Fruit fly (Drosophila melanogaster) whole organism, embryonic: ENCODE measurements around the gene PCNA2.

ENCODE experiments used
- Abd-B ChIP-seq: fragments of 200-800 bp; sonication (Bioruptor generic); optimal IDR thresholded peaks from 2 replicates; lab custom pipeline; 2018; ENCODE audit warnings: missing biosample characterization, mild to moderate bottlenecking, missing genetic modification characterization, moderate library complexity
- Ada2b ChIP-seq: fragments of 200-800 bp; sonication (Bioruptor generic); IDR thresholded peaks from 2 replicates; pipeline ENCODE4 v1.3.6; 2022; ENCODE audit warnings: missing biosample characterization, missing genetic modification characterization
- Adf1 ChIP-seq: fragments of 200-800 bp; sonication (Bioruptor generic); IDR thresholded peaks from 2 replicates; pipeline ENCODE4 v1.3.6; 2022; ENCODE audit warnings: missing biosample characterization, missing genetic modification characterization
- Atf3 ChIP-seq: fragments of 200-800 bp; sonication (Bioruptor generic); optimal IDR thresholded peaks from 3 replicates; lab custom pipeline; 2016; ENCODE audit warnings: missing biosample characterization, missing genetic modification characterization
- B-H1 ChIP-seq: fragments of 200-800 bp; sonication (Bioruptor generic); IDR thresholded peaks from 3 replicates; pipeline ENCODE4 v1.3.6; 2022; ENCODE audit warnings: missing biosample characterization, missing genetic modification characterization
- CG12071 ChIP-seq: fragments of 200-800 bp; sonication (Bioruptor generic); optimal IDR thresholded peaks from 3 replicates; lab custom pipeline; 2018; ENCODE audit warnings: missing biosample characterization, mild to moderate bottlenecking, missing genetic modification characterization
- CG12219 ChIP-seq: fragments of 200-800 bp; sonication (Bioruptor generic); optimal IDR thresholded peaks from 3 replicates; lab custom pipeline; 2018; ENCODE audit warnings: missing biosample characterization, mild to moderate bottlenecking, missing genetic modification characterization
- CG12769 ChIP-seq: fragments of 200-800 bp; sonication (Bioruptor generic); optimal IDR thresholded peaks from 2 replicates; lab custom pipeline; 2019; ENCODE audit warnings: missing biosample characterization, mild to moderate bottlenecking, missing genetic modification characterization, moderate library complexity
- CG14710 ChIP-seq: fragments of 200-800 bp; sonication (Bioruptor generic); optimal IDR thresholded peaks from 3 replicates; lab custom pipeline; 2019; ENCODE audit warnings: missing biosample characterization, mild to moderate bottlenecking, missing genetic modification characterization, moderate library complexity
- CG1792 ChIP-seq: fragments of 200-800 bp; sonication (Bioruptor generic); optimal IDR thresholded peaks from 2 replicates; lab custom pipeline; 2016; ENCODE audit warnings: missing biosample characterization, missing genetic modification characterization
- CG2120 ChIP-seq: fragments of 200-800 bp; sonication (Bioruptor generic); optimal IDR thresholded peaks from 3 replicates; lab custom pipeline; 2016; ENCODE audit warnings: missing biosample characterization, missing genetic modification characterization
- CG2199 ChIP-seq: fragments of 200-800 bp; sonication (Bioruptor generic); IDR thresholded peaks from 3 replicates; pipeline ENCODE4 v1.3.6; 2022; ENCODE audit warnings: missing biosample characterization, missing genetic modification characterization
- CG3163 ChIP-seq: fragments of 200-800 bp; sonication (Bioruptor generic); optimal IDR thresholded peaks from 3 replicates; lab custom pipeline; 2016; ENCODE audit warnings: missing biosample characterization, missing genetic modification characterization
- CG3995 ChIP-seq: fragments of 200-800 bp; sonication (Bioruptor generic); optimal IDR thresholded peaks from 3 replicates; lab custom pipeline; 2016; ENCODE audit warnings: missing biosample characterization, missing genetic modification characterization
- CG42726 ChIP-seq: fragments of 200-800 bp; sonication (Bioruptor generic); IDR thresholded peaks from 2 replicates; pipeline ENCODE4 v1.3.6; 2022; ENCODE audit warnings: missing biosample characterization, missing genetic modification characterization; ENCODE audit not compliant: partially characterized antibody
- CG43689 ChIP-seq: fragments of 200-800 bp; sonication (Bioruptor generic); IDR thresholded peaks from 2 replicates; pipeline ENCODE4 v1.3.6; 2022; ENCODE audit warnings: missing biosample characterization, missing genetic modification characterization
- CG4404 ChIP-seq: fragments of 200-800 bp; sonication (Bioruptor generic); IDR thresholded peaks from 2 replicates; pipeline ENCODE4 v1.3.6; 2022; ENCODE audit warnings: missing biosample characterization, missing genetic modification characterization
- CG4730 ChIP-seq: fragments of 200-800 bp; sonication (Bioruptor generic); IDR thresholded peaks from 2 replicates; pipeline ENCODE4 v1.3.6; 2022; ENCODE audit warnings: missing biosample characterization, missing genetic modification characterization
- CG9817 ChIP-seq: fragments of 200-800 bp; sonication (Bioruptor generic); optimal IDR thresholded peaks from 2 replicates; lab custom pipeline; 2018; ENCODE audit warnings: missing biosample characterization, mild to moderate bottlenecking, missing genetic modification characterization, moderate library complexity
- CG9876 ChIP-seq: fragments of 200-800 bp; sonication (Bioruptor generic); optimal IDR thresholded peaks from 2 replicates; lab custom pipeline; 2016; ENCODE audit warnings: missing biosample characterization, missing genetic modification characterization
- Dip3 ChIP-seq: fragments of 200-800 bp; sonication (Bioruptor generic); optimal IDR thresholded peaks from 3 replicates; lab custom pipeline; 2016; ENCODE audit warnings: missing biosample characterization, missing genetic modification characterization
- E2f1 ChIP-seq: fragments of 200-800 bp; sonication (Bioruptor generic); IDR thresholded peaks from 2 replicates; pipeline ENCODE4 v1.3.6; 2022; ENCODE audit warnings: missing biosample characterization, missing genetic modification characterization
- Gug ChIP-seq: fragments of 200-800 bp; sonication (Bioruptor generic); IDR thresholded peaks from 4 replicates; pipeline ENCODE4 v1.3.6; 2022; ENCODE audit warnings: missing biosample characterization, missing genetic modification characterization
- H2.0 ChIP-seq: fragments of 200-800 bp; sonication (Bioruptor generic); IDR thresholded peaks from 2 replicates; pipeline ENCODE4 v1.3.6; 2022; ENCODE audit warnings: missing biosample characterization, missing genetic modification characterization
- Hmx ChIP-seq: fragments of 200-800 bp; sonication (Bioruptor generic); optimal IDR thresholded peaks from 2 replicates; lab custom pipeline; 2016; ENCODE audit warnings: missing biosample characterization, missing genetic modification characterization
- Lpt ChIP-seq: fragments of >200 bp; optimal IDR thresholded peaks from 2 replicates; lab custom pipeline; 2018; ENCODE audit warnings: missing biosample characterization, missing genetic modification characterization
- Med ChIP-seq: fragments of 200-800 bp; sonication (Bioruptor generic); peaks from one replicate; lab custom pipeline; 2016; ENCODE audit warnings: missing biosample characterization, missing genetic modification characterization, mild to moderate bottlenecking, inconsistent platforms, moderate library complexity
- Myb ChIP-seq: fragments of 200-800 bp; sonication (Bioruptor generic); optimal IDR thresholded peaks from 2 replicates; lab custom pipeline; 2016; ENCODE audit warnings: missing biosample characterization, missing genetic modification characterization
- Nf-YA ChIP-seq: fragments of 200-800 bp; sonication (Bioruptor generic); IDR thresholded peaks from 2 replicates; pipeline ENCODE4 v1.3.6; 2022; ENCODE audit warnings: missing biosample characterization, missing genetic modification characterization
- Ssrp ChIP-seq: fragments of 200-800 bp; sonication (Bioruptor generic); optimal IDR thresholded peaks from 2 replicates; lab custom pipeline; 2018; ENCODE audit warnings: missing biosample characterization, mild to moderate bottlenecking, missing genetic modification characterization, moderate library complexity
- ato ChIP-seq: fragments of 200-800 bp; sonication (Bioruptor generic); IDR thresholded peaks from 2 replicates; pipeline ENCODE4 v1.3.6; 2022; ENCODE audit warnings: missing biosample characterization, missing genetic modification characterization; ENCODE audit not compliant: partially characterized antibody
- btn ChIP-seq: fragments of 200-800 bp; sonication (Bioruptor generic); optimal IDR thresholded peaks from 2 replicates; lab custom pipeline; 2016; ENCODE audit warnings: missing biosample characterization, missing genetic modification characterization
- caup ChIP-seq: fragments of 200-800 bp; sonication (Bioruptor generic); optimal IDR thresholded peaks from 3 replicates; lab custom pipeline; 2017; ENCODE audit warnings: missing biosample characterization, mild to moderate bottlenecking, missing genetic modification characterization, moderate library complexity; ENCODE audit not compliant: severe bottlenecking
- crol ChIP-seq: fragments of 200-800 bp; sonication (Bioruptor generic); IDR thresholded peaks from 2 replicates; pipeline ENCODE4 v1.3.6; 2022; ENCODE audit warnings: missing biosample characterization, missing genetic modification characterization
- disco-r ChIP-seq: fragments of 200-800 bp; sonication (Bioruptor generic); optimal IDR thresholded peaks from 2 replicates; lab custom pipeline; 2016; ENCODE audit warnings: missing biosample characterization, missing genetic modification characterization
- exex ChIP-seq: fragments of 200-800 bp; sonication (Bioruptor generic); optimal IDR thresholded peaks from 4 replicates; lab custom pipeline; 2018; ENCODE audit warnings: missing biosample characterization, mild to moderate bottlenecking, missing genetic modification characterization, moderate library complexity
- gem ChIP-seq: fragments of 200-800 bp; sonication (Bioruptor generic); optimal IDR thresholded peaks from 2 replicates; lab custom pipeline; 2019; ENCODE audit warnings: missing biosample characterization, mild to moderate bottlenecking, missing genetic modification characterization, moderate library complexity
- insv ChIP-seq, 2 experiments: fragments of 200-800 bp; sonication (Bioruptor generic); optimal IDR thresholded peaks; 3 replicates each; lab custom pipeline; 2016 to 2018; ENCODE audit warnings: missing biosample characterization in 2 of 2, missing genetic modification characterization in 2 of 2
- jumu ChIP-seq: fragments of 200-800 bp; sonication (Bioruptor generic); optimal IDR thresholded peaks from 3 replicates; lab custom pipeline; 2016; ENCODE audit warnings: missing biosample characterization, missing genetic modification characterization
- kay ChIP-seq: fragments of 200-800 bp; sonication (Bioruptor generic); optimal IDR thresholded peaks from 2 replicates; lab custom pipeline; 2016; ENCODE audit warnings: missing biosample characterization, missing genetic modification characterization
- klu ChIP-seq: fragments of 200-800 bp; sonication (Bioruptor generic); IDR thresholded peaks from 2 replicates; pipeline ENCODE4 v1.3.6; 2022; ENCODE audit warnings: missing biosample characterization, missing genetic modification characterization
- lmd ChIP-seq: fragments of 200-800 bp; sonication (Bioruptor generic); IDR thresholded peaks from 2 replicates; pipeline ENCODE4 v1.3.6; 2022; ENCODE audit warnings: missing biosample characterization, missing genetic modification characterization
- repo ChIP-seq: fragments of 200-800 bp; sonication (Bioruptor generic); optimal IDR thresholded peaks from 2 replicates; lab custom pipeline; 2016; ENCODE audit warnings: missing biosample characterization, missing genetic modification characterization
- run ChIP-seq: fragments of 200-800 bp; sonication (Bioruptor generic); optimal IDR thresholded peaks from 3 replicates; lab custom pipeline; 2018; ENCODE audit warnings: missing biosample characterization, mild to moderate bottlenecking, missing genetic modification characterization
- slbo ChIP-seq: fragments of 200-800 bp; sonication (Bioruptor generic); IDR thresholded peaks from 2 replicates; pipeline ENCODE4 v1.3.6; 2022; ENCODE audit warnings: missing biosample characterization, missing genetic modification characterization
- sna ChIP-seq: fragments of 200-800 bp; sonication (Bioruptor generic); IDR thresholded peaks from 2 replicates; pipeline ENCODE4 v1.3.6; 2022; ENCODE audit warnings: missing biosample characterization, missing genetic modification characterization; ENCODE audit not compliant: partially characterized antibody
- tna ChIP-seq: fragments of 200-800 bp; sonication (Bioruptor generic); IDR thresholded peaks from 2 replicates; pipeline ENCODE4 v1.3.6; 2022; ENCODE audit warnings: missing biosample characterization, missing genetic modification characterization; ENCODE audit not compliant: partially characterized antibody
- zfh1 ChIP-seq: fragments of 200-800 bp; sonication (Bioruptor generic); IDR thresholded peaks from 3 replicates; pipeline ENCODE4 v1.3.6; 2022; ENCODE audit warnings: missing biosample characterization, missing genetic modification characterization
- zfh2 ChIP-seq: fragments of 200-800 bp; sonication (Bioruptor generic); optimal IDR thresholded peaks from 2 replicates; lab custom pipeline; 2016; ENCODE audit warnings: missing biosample characterization, missing genetic modification characterization

PCNA2 gene

dm6 chr2L:19586436-19587333, 2.9 kb upstream of the PCNA2 start, which contains the start of gene Lar (continued):
- TF ChIP-seq Gug (GFP tag; lab: Robert Waterston, UW) (peak; percentile 47; the same call in 2 of the 4 replicates), H2.0 (GFP tag; lab: Robert Waterston, UW) (peak; percentile 53; the same call in 1 of the 2 replicates), zfh2 (GFP tag; lab: Kevin White, UChicago) (peak; percentile 68), CG43689 (GFP tag; lab: Robert Waterston, UW) (no peak), Med (GFP tag; lab: Kevin White, UChicago) (peak; percentile 93), CG2120 (peak; percentile 86), disco-r (no peak), Myb (GFP tag; lab: Kevin White, UChicago) (peak; percentile 77), kay (GFP tag; lab: Kevin White, UChicago) (peak; percentile 39), slbo (peak; percentile 78), caup (GFP tag; lab: Kevin White, UChicago) (peak; percentile 57), exex (tag; lab: Kevin White, UChicago) (no peak), Ada2b (GFP tag; lab: Robert Waterston, UW) (0 out of 2 replicates have a peak, but pooled peaks have one; percentile 24), Abd-B (GFP tag; lab: Kevin White, UChicago) (no peak), Adf1 (GFP tag; lab: Robert Waterston, UW) (no peak), sna (0 out of 2 replicates have a peak, but pooled peaks have one; percentile 14), CG12769 (tag; lab: Kevin White, UChicago) (peak; percentile 40), CG12219 (GFP tag; lab: Kevin White, UChicago) (peak; percentile 46), Dip3 (GFP tag; lab: Kevin White, UChicago) (peak; percentile 16), gem (tag; lab: Kevin White, UChicago) (peak; percentile 68), CG3163 (GFP tag; lab: Kevin White, UChicago) (peak; percentile 46), CG4404 (GFP tag; lab: Robert Waterston, UW) (0 out of 2 replicates have a peak, but pooled peaks have one; percentile 20), E2f1 (peak; percentile 47; the same call in 1 of the 2 replicates), CG42726 (GFP tag; lab: Robert Waterston, UW) (no peak), Hmx (GFP tag; lab: Kevin White, UChicago) (peak; percentile 42), tna (GFP tag; lab: Robert Waterston, UW) (no peak), CG12071 (GFP tag; lab: Kevin White, UChicago) (no peak), CG14710 (tag; lab: Kevin White, UChicago) (peak; percentile 71), ato (GFP tag; lab: Robert Waterston, UW) (no peak), run (tag; lab: Kevin White, UChicago) (no peak), repo (GFP tag; lab: Kevin White, UChicago) (peak; percentile 11), CG9817 (tag; lab: Kevin White, UChicago) (peak; percentile 60), B-H1 (peak; percentile 19; the same call in 1 of the 3 replicates), klu (no peak), Atf3 (no peak), CG2199 (GFP tag; lab: Robert Waterston, UW) (no peak), CG3995 (GFP tag; lab: Kevin White, UChicago) (peak; percentile 96), Lpt (GFP tag; lab: Kevin White, UChicago) (no peak), lmd (peak; percentile 50; the same call in 1 of the 2 replicates), CG4730 (GFP tag; lab: Robert Waterston, UW) (0 out of 2 replicates have a peak, but pooled peaks have one; percentile 9), crol (GFP tag; lab: Robert Waterston, UW) (no peak), Nf-YA (0 out of 2 replicates have a peak, but pooled peaks have one; percentile 32), insv (GFP tag; optimal IDR thresholded peaks at IDR 0.05; lab: Kevin White, UChicago) (peak in 1 of 2 experiments; percentile 36), CG9876 (GFP tag; lab: Kevin White, UChicago) (peak; percentile 10), btn (peak; percentile 9), Ssrp (tag; lab: Kevin White, UChicago) (peak; percentile 28), jumu (GFP tag; lab: Kevin White, UChicago) (peak; percentile 76), CG1792 (GFP tag; lab: Kevin White, UChicago) (peak; percentile 35), zfh1 (peak; percentile 67)
